Worm (Caenorhabditis elegans): Measurements from ENCODE around the gene F08F8.10.

The F08F8.10 gene

ce11 chrIII:7357356-7357755 lies at the start of gene F08F8.10:
TSS of gene F08F8.10 (minus strand) at chrIII:7357393.
- TF ChIP-seq ceh-27 (GFP tag; optimal IDR thresholded peaks at IDR 0.05): no peak
- TF ChIP-seq D2030.7 (GFP tag; IDR thresholded peaks at IDR 0.05): no peak
- TF ChIP-seq attf-3 (GFP tag; conservative IDR thresholded peaks at IDR 0.05): no peak
- TF ChIP-seq K11D2.4 (GFP tag; IDR thresholded peaks at IDR 0.05): no peak
- TF ChIP-seq Y67H2A.10 (GFP tag; conservative IDR thresholded peaks at IDR 0.05): no peak
- TF ChIP-seq attf-5 (GFP tag; optimal IDR thresholded peaks at IDR 0.05): peak; percentile 65
- peak; percentile 14 for TF ChIP-seq ztf-18 (tag; optimal IDR thresholded peaks at IDR 0.05)
- peak; percentile 29; the same call in 1 of the 2 replicates for TF ChIP-seq hmg-1.2 (GFP tag; IDR thresholded peaks at IDR 0.05)
- no peak for TF ChIP-seq him-1 (tag; optimal IDR thresholded peaks at IDR 0.05)
- no peak for TF ChIP-seq C06A6.2 (GFP tag; conservative IDR thresholded peaks at IDR 0.05)
- TF ChIP-seq nhr-179 (tag; optimal IDR thresholded peaks at IDR 0.05): no peak
- TF ChIP-seq nhr-90 (tag; optimal IDR thresholded peaks at IDR 0.05): no peak
- TF ChIP-seq B0336.3 (GFP tag; IDR thresholded peaks at IDR 0.05): no peak
- TF ChIP-seq lsy-27 (tag; optimal IDR thresholded peaks at IDR 0.05; ENCODE audit: borderline replicate concordance, insufficient read depth): no peak
- no peak for TF ChIP-seq ztf-6 (GFP tag; IDR thresholded peaks at IDR 0.05)
- no peak for TF ChIP-seq Y95B8A.8 (GFP tag; IDR thresholded peaks at IDR 0.05)
- TF ChIP-seq atf-7 (tag; optimal IDR thresholded peaks at IDR 0.05): no peak
- TF ChIP-seq snpc-3.4 (tag; optimal IDR thresholded peaks at IDR 0.05): peak; percentile 5
- TF ChIP-seq bed-2 (GFP tag; IDR thresholded peaks at IDR 0.05): no peak
- no peak for TF ChIP-seq aptf-2 (GFP tag; conservative IDR thresholded peaks at IDR 0.05)
- no peak for TF ChIP-seq dpl-1 (GFP tag; optimal IDR thresholded peaks at IDR 0.05)
- no peak for TF ChIP-seq F57C9.4 (tag; optimal IDR thresholded peaks at IDR 0.05)
- no peak for TF ChIP-seq rec-8 (tag; optimal IDR thresholded peaks at IDR 0.05)
- TF ChIP-seq let-526 (GFP tag; IDR thresholded peaks at IDR 0.05): no peak
- TF ChIP-seq ztf-3 (GFP tag; optimal IDR thresholded peaks at IDR 0.05): no peak
- no peak for TF ChIP-seq egrh-3 (GFP tag; IDR thresholded peaks at IDR 0.05)
- no peak for TF ChIP-seq F49E8.2 (tag; optimal IDR thresholded peaks at IDR 0.05; ENCODE audit: insufficient read depth)
- TF ChIP-seq sdz-38 (tag; optimal IDR thresholded peaks at IDR 0.05): no peak
- no peak for TF ChIP-seq unc-62 (GFP tag; optimal IDR thresholded peaks at IDR 0.05)
- no peak for TF ChIP-seq tbx-9 (tag; optimal IDR thresholded peaks at IDR 0.05; ENCODE audit: borderline replicate concordance)
- TF ChIP-seq T07F8.4 (tag; optimal IDR thresholded peaks at IDR 0.05): no peak
- no peak for TF ChIP-seq F23B12.7 (tag; optimal IDR thresholded peaks at IDR 0.05; ENCODE audit: insufficient read depth)
- 0 out of 2 replicates have a peak, but pooled peaks have one; percentile 29 for TF ChIP-seq hsf-1 (GFP tag; IDR thresholded peaks at IDR 0.05)
- TF ChIP-seq ztf-22 (GFP tag; optimal IDR thresholded peaks at IDR 0.05): no peak
- TF ChIP-seq hrde-1 (tag; optimal IDR thresholded peaks at IDR 0.05; ENCODE audit: borderline replicate concordance): peak; percentile 14
- no peak for TF ChIP-seq B0261.1 (tag; optimal IDR thresholded peaks at IDR 0.05)
- peak; percentile 33 for TF ChIP-seq tbp1 (GFP tag; optimal IDR thresholded peaks at IDR 0.05)
- no peak for TF ChIP-seq B0035.1 (tag; optimal IDR thresholded peaks at IDR 0.05)
- TF ChIP-seq die-1 (tag; optimal IDR thresholded peaks at IDR 0.05): peak; percentile 24
- TF ChIP-seq cebp-2 (GFP tag; IDR thresholded peaks at IDR 0.05): no peak
- TF ChIP-seq cebp-1 (GFP tag; IDR thresholded peaks at IDR 0.05): no peak
- peak; percentile 39 for TF ChIP-seq cebp-1 (tag; optimal IDR thresholded peaks at IDR 0.05)
- TF ChIP-seq F22D6.2 (tag; optimal IDR thresholded peaks at IDR 0.05): no peak
- no peak for TF ChIP-seq mes-4 (tag; optimal IDR thresholded peaks at IDR 0.05)
- TF ChIP-seq ztf-25 (GFP tag; IDR thresholded peaks at IDR 0.05): no peak
- no peak for TF ChIP-seq ceh-58 (GFP tag; IDR thresholded peaks at IDR 0.05)
- peak; percentile 23 for TF ChIP-seq lin-54 (GFP tag; optimal IDR thresholded peaks at IDR 0.05)
- no peak for TF ChIP-seq B0019.2 (GFP tag; conservative IDR thresholded peaks at IDR 0.05)
- TF ChIP-seq F55B11.4 (tag; optimal IDR thresholded peaks at IDR 0.05; ENCODE audit: borderline replicate concordance, insufficient read depth): no peak
